Fruit fly (Drosophila melanogaster) whole organism, adult: ENCODE results near the gene sens.

Experiments used
- CG11617 ChIP-seq: fragments of 200-800 bp; sonication (Bioruptor generic); optimal IDR thresholded peaks from 2 replicates; lab custom pipeline; 2017; ENCODE audit warnings: mild to moderate bottlenecking, missing biosample characterization, missing genetic modification reagents, missing genetic modification characterization
- CG12768 ChIP-seq: fragments of 200-800 bp; sonication (Bioruptor generic); optimal IDR thresholded peaks from 2 replicates; lab custom pipeline; 2017; ENCODE audit warnings: missing biosample characterization, missing genetic modification characterization, mild to moderate bottlenecking, moderate library complexity, missing genetic modification reagents
- CG14711 ChIP-seq: fragments of 200-800 bp; sonication (Bioruptor generic); optimal IDR thresholded peaks from 2 replicates; lab custom pipeline; 2018; ENCODE audit warnings: missing biosample characterization, mild to moderate bottlenecking, missing genetic modification characterization, moderate library complexity
- CG1620 ChIP-seq: fragments of 200-800 bp; sonication (Bioruptor generic); optimal IDR thresholded peaks from 2 replicates; lab custom pipeline; 2016; ENCODE audit warnings: missing biosample characterization, missing genetic modification characterization
- CG33017 ChIP-seq: fragments of 200-800 bp; sonication (Bioruptor generic); optimal IDR thresholded peaks from 2 replicates; lab custom pipeline; 2018; ENCODE audit warnings: missing biosample characterization, mild to moderate bottlenecking, missing genetic modification characterization, moderate library complexity
- CG5204 ChIP-seq: fragments of 200-800 bp; sonication (Bioruptor generic); optimal IDR thresholded peaks from 2 replicates; lab custom pipeline; 2016; ENCODE audit warnings: missing biosample characterization, missing genetic modification characterization
- Clk ChIP-seq: fragments of 200-800 bp; sonication (Bioruptor generic); optimal IDR thresholded peaks from 2 replicates; lab custom pipeline; 2017; ENCODE audit warnings: missing biosample characterization, missing genetic modification characterization
- Mnt ChIP-seq: fragments of 200-800 bp; sonication (Bioruptor generic); optimal IDR thresholded peaks from 2 replicates; lab custom pipeline; 2016; ENCODE audit warnings: missing biosample characterization, mild to moderate bottlenecking, missing genetic modification characterization
- bab1 ChIP-seq: fragments of 200-800 bp; sonication (Bioruptor generic); optimal IDR thresholded peaks from 3 replicates; lab custom pipeline; 2019; ENCODE audit warnings: missing biosample characterization, mild to moderate bottlenecking, missing genetic modification characterization, moderate library complexity
- kay ChIP-seq: fragments of 200-800 bp; sonication (Bioruptor generic); peaks from one replicate; lab custom pipeline; 2016; ENCODE audit warnings: missing biosample characterization, missing genetic modification characterization, borderline replicate concordance
- ovo ChIP-seq: fragments of 200-800 bp; sonication (Bioruptor generic); optimal IDR thresholded peaks from 2 replicates; lab custom pipeline; 2016; ENCODE audit warnings: missing biosample characterization, missing genetic modification characterization
- pad ChIP-seq: fragments of 200-800 bp; sonication (Bioruptor generic); optimal IDR thresholded peaks from 3 replicates; lab custom pipeline; 2017; ENCODE audit warnings: missing biosample characterization, missing genetic modification characterization, mild to moderate bottlenecking, moderate library complexity, missing genetic modification reagents
- tj ChIP-seq: fragments of 200-800 bp; sonication (Bioruptor generic); optimal IDR thresholded peaks from 3 replicates; lab custom pipeline; 2017; ENCODE audit warnings: missing biosample characterization, mild to moderate bottlenecking, missing genetic modification characterization, moderate library complexity

dm6 chr3L:13387608-13388007, 13.3 kb downstream of the sens start, which contains the start of gene CG10171:
- TF ChIP-seq ovo (GFP tag; lab: Kevin White, UChicago), result no peak
- no peak for TF ChIP-seq Mnt (GFP tag; lab: Kevin White, UChicago)
- no peak for TF ChIP-seq Clk (GFP tag; lab: Kevin White, UChicago)
- TF ChIP-seq CG11617 (GFP tag; lab: Kevin White, UChicago), result no peak
- no peak for TF ChIP-seq kay (GFP tag; lab: Kevin White, UChicago)
- no peak for TF ChIP-seq CG5204 (GFP tag; lab: Kevin White, UChicago)
- TF ChIP-seq pad (GFP tag; lab: Kevin White, UChicago), result no peak
- TF ChIP-seq bab1 (GFP tag; lab: Kevin White, UChicago), result no peak
- no peak for TF ChIP-seq tj (GFP tag; lab: Kevin White, UChicago)
- TF ChIP-seq CG33017 (tag; lab: Kevin White, UChicago), result no peak
- no peak for TF ChIP-seq CG14711 (tag; lab: Kevin White, UChicago)
- no peak for TF ChIP-seq CG1620
- TF ChIP-seq CG12768 (GFP tag; lab: Kevin White, UChicago), result no peak
